Worm (Caenorhabditis elegans) whole organism, late embryonic: ENCODE results near the gene F40G9.9.

Experiments used
- Y22D7AL.16 ChIP-seq: sonication (generic microtip); optimal IDR thresholded peaks from 2 replicates; lab custom pipeline; 2016; ENCODE audit warnings: missing genetic modification characterization, missing compliant biosample characterization
- ahr-1 ChIP-seq: sonication (generic microtip); optimal IDR thresholded peaks from 2 replicates; lab custom pipeline; 2016; ENCODE audit warnings: missing genetic modification characterization, missing compliant biosample characterization
- ceh-14 ChIP-seq: sonication (generic microtip); optimal IDR thresholded peaks from 2 replicates; lab custom pipeline; 2016; ENCODE audit warnings: missing genotype, missing genetic modification characterization, missing compliant biosample characterization
- ceh-19 ChIP-seq: fragments of 200-800 bp; sonication (Bioruptor generic); optimal IDR thresholded peaks from 2 replicates; lab custom pipeline; 2018; ENCODE audit warnings: mild to moderate bottlenecking, missing genetic modification characterization, missing compliant biosample characterization
- ceh-34 ChIP-seq: sonication (generic microtip); optimal IDR thresholded peaks from 2 replicates; lab custom pipeline; 2016; ENCODE audit warnings: mild to moderate bottlenecking, missing genetic modification characterization, missing compliant biosample characterization
- ceh-48 ChIP-seq: sonication (generic microtip); optimal IDR thresholded peaks from 2 replicates; lab custom pipeline; 2016; ENCODE audit warnings: missing genetic modification characterization, inconsistent platforms, missing compliant biosample characterization
- ceh-6 ChIP-seq: fragments of 200-800 bp; sonication (Bioruptor generic); optimal IDR thresholded peaks from 2 replicates; lab custom pipeline; 2018; ENCODE audit warnings: mild to moderate bottlenecking, missing genetic modification characterization, missing compliant biosample characterization
- ceh-9 ChIP-seq: sonication (generic microtip); optimal IDR thresholded peaks from 2 replicates; lab custom pipeline; 2016; ENCODE audit warnings: mild to moderate bottlenecking, missing genetic modification characterization, inconsistent platforms, missing compliant biosample characterization
- dmd-4 ChIP-seq: sonication (generic microtip); optimal IDR thresholded peaks from 2 replicates; lab custom pipeline; 2016; ENCODE audit warnings: borderline replicate concordance, missing genetic modification characterization, missing compliant biosample characterization
- elt-2 ChIP-seq: sonication (generic microtip); optimal IDR thresholded peaks from 2 replicates; lab custom pipeline; 2016; ENCODE audit warnings: missing genetic modification reagents, missing genetic modification characterization, missing compliant biosample characterization
- elt-4 ChIP-seq: sonication (generic microtip); optimal IDR thresholded peaks from 2 replicates; lab custom pipeline; 2016; ENCODE audit warnings: missing genetic modification characterization, missing compliant biosample characterization
- ets-4 ChIP-seq: sonication (generic microtip); optimal IDR thresholded peaks from 2 replicates; lab custom pipeline; 2016; ENCODE audit warnings: missing genetic modification characterization, missing compliant biosample characterization
- eyg-1 ChIP-seq: sonication (generic microtip); optimal IDR thresholded peaks from 2 replicates; lab custom pipeline; 2016; ENCODE audit warnings: missing genotype, missing genetic modification characterization, missing compliant biosample characterization
- fkh-6 ChIP-seq: sonication (generic microtip); optimal IDR thresholded peaks from 2 replicates; lab custom pipeline; 2016; ENCODE audit warnings: missing genetic modification characterization, missing compliant biosample characterization
- hlh-30 ChIP-seq: sonication (generic microtip); optimal IDR thresholded peaks from 2 replicates; lab custom pipeline; 2017; ENCODE audit warnings: antibody characterized with exemption, missing genetic modification characterization, missing compliant biosample characterization; ENCODE audit not compliant: insufficient read depth
- hlh-8 ChIP-seq: sonication (generic microtip); optimal IDR thresholded peaks from 2 replicates; lab custom pipeline; 2016; ENCODE audit warnings: missing genotype, missing genetic modification characterization, missing compliant biosample characterization
- lim-6 ChIP-seq: sonication (generic microtip); optimal IDR thresholded peaks from 2 replicates; lab custom pipeline; 2016; ENCODE audit warnings: missing genetic modification characterization, missing compliant biosample characterization
- lin-11 ChIP-seq: fragments of 200-800 bp; sonication (Bioruptor generic); optimal IDR thresholded peaks from 2 replicates; lab custom pipeline; 2018; ENCODE audit warnings: mild to moderate bottlenecking, missing genetic modification characterization, missing compliant biosample characterization
- madf-2 ChIP-seq: sonication (generic microtip); optimal IDR thresholded peaks from 2 replicates; lab custom pipeline; 2017; ENCODE audit warnings: missing genetic modification characterization, missing compliant biosample characterization
- nfya-1 ChIP-seq: sonication (generic microtip); optimal IDR thresholded peaks from 2 replicates; lab custom pipeline; 2017; ENCODE audit warnings: missing genetic modification characterization, mild to moderate bottlenecking, missing compliant biosample characterization, antibody characterized with exemption, moderate library complexity
- pax-1 ChIP-seq: fragments of 150-350 bp; optimal IDR thresholded peaks from 2 replicates; lab custom pipeline; 2014; ENCODE audit warnings: missing biosample characterization, missing genetic modification characterization
- pha-2 ChIP-seq: sonication (generic microtip); optimal IDR thresholded peaks from 2 replicates; lab custom pipeline; 2017; ENCODE audit warnings: mild to moderate bottlenecking, missing genetic modification characterization, missing compliant biosample characterization
- pqm-1 ChIP-seq: sonication (generic microtip); optimal IDR thresholded peaks from 2 replicates; lab custom pipeline; 2016; ENCODE audit warnings: missing genetic modification characterization, missing compliant biosample characterization
- pros-1 ChIP-seq: fragments of 150-350 bp; optimal IDR thresholded peaks from 2 replicates; lab custom pipeline; 2014; ENCODE audit warnings: missing biosample characterization, missing genetic modification reagents, missing genetic modification characterization
- ref-2 ChIP-seq: sonication (generic microtip); optimal IDR thresholded peaks from 2 replicates; lab custom pipeline; 2016; ENCODE audit warnings: missing genetic modification characterization, missing compliant biosample characterization
- sox-4 ChIP-seq: sonication (generic microtip); optimal IDR thresholded peaks from 2 replicates; lab custom pipeline; 2017; ENCODE audit warnings: mild to moderate bottlenecking, missing genetic modification characterization, inconsistent platforms, missing compliant biosample characterization
- tbx-2 ChIP-seq: sonication (generic microtip); optimal IDR thresholded peaks from 2 replicates; lab custom pipeline; 2016; ENCODE audit warnings: missing genetic modification characterization, missing compliant biosample characterization
- ttx-3 ChIP-seq: sonication (generic microtip); optimal IDR thresholded peaks from 2 replicates; lab custom pipeline; 2016; ENCODE audit warnings: missing genetic modification reagents, missing genetic modification characterization, missing compliant biosample characterization
- unc-3 ChIP-seq, 2 experiments: fragments of 200-800 bp in 1 of 2; sonication (Bioruptor generic) in 1 of 2; sonication (generic microtip) in 1 of 2; conservative IDR thresholded peaks in 1 of 2; optimal IDR thresholded peaks in 1 of 2; 2 replicates each; pipeline versions ENCODE4 v1.3.6 to Lab custom; 2016 to 2022; ENCODE audit warnings: missing compliant biosample characterization in 2 of 2, missing genetic modification characterization in 2 of 2, missing genetic modification reagents in 1 of 2
- unc-42 ChIP-seq: sonication (generic microtip); optimal IDR thresholded peaks from 2 replicates; lab custom pipeline; 2016; ENCODE audit warnings: missing genotype, missing genetic modification characterization, missing compliant biosample characterization
- unc-86 ChIP-seq: sonication (generic microtip); optimal IDR thresholded peaks from 2 replicates; lab custom pipeline; 2016; ENCODE audit warnings: missing genetic modification characterization, missing compliant biosample characterization
- zip-5 ChIP-seq: sonication (generic microtip); optimal IDR thresholded peaks from 2 replicates; lab custom pipeline; 2016; ENCODE audit warnings: missing genetic modification characterization, missing compliant biosample characterization

The F40G9.9 gene

DNA sequence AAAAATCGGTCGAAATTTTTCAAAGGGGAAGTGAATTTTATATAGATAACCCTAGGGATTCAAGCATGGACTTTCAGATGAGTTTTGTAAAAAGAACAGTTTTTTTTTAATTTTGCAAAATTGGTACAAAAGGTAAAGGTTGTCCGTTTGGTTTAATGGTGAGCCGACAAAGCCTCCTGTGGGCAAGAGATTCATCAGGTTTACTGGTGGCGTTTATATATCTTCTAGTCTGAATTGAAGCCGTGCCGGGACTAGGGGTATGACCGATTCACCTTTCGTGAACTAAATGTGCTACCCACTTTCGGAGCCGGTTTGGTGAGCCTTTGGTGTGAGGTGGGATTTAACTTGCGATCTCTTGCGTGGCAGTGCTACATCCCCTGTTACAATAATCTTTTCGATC is 6.6 kb upstream of the F40G9.9 start:
- peak; percentile 23 for TF ChIP-seq madf-2 (tag; lab: Kevin White, UChicago)
- TF ChIP-seq Y22D7AL.16 (tag; lab: Kevin White, UChicago), result no peak

- TF ChIP-seq lin-11 (tag; lab: Kevin White, UChicago) (no peak), nfya-1 (tag; lab: Kevin White, UChicago) (no peak), ceh-34 (tag; lab: Kevin White, UChicago) (no peak), elt-4 (tag; lab: Kevin White, UChicago) (no peak), pros-1 (tag; lab: Kevin White, UChicago) (no peak), eyg-1 (tag; lab: Kevin White, UChicago) (no peak), ceh-48 (tag; lab: Kevin White, UChicago) (no peak), lim-6 (tag; lab: Kevin White, UChicago) (no peak), zip-5 (no peak), sox-4 (tag; lab: Kevin White, UChicago) (no peak), ceh-6 (GFP tag; lab: Kevin White, UChicago) (no peak), ref-2 (tag; lab: Kevin White, UChicago) (no peak), ceh-9 (no peak), ceh-14 (tag; lab: Kevin White, UChicago) (no peak)
- TF ChIP-seq, all 69 proteins: peak for 0
Measured at ce11 chrIII:177715-178114, 6.2 kb upstream of the F40G9.9 start, which contains the start of gene F40G9.14. TSS of gene F40G9.14 (minus strand) at chrIII:177815.

DNA sequence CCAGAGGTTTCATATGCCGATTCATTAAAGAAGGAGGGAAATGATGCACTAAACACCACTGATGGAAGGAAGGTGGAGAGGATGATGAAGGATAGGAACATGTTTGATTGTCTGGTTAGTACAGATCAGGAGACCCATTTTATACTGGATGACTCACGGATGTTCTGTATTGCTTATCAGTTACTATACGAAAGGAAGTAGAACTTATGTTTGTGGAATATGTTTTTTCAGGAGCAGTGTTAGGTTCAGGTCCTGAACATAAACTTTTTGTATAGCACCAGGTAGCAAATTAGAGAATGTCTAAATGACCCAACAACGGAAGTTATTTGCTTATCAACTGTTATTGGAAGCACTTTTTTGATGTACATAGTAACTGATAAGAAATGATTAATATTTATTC is 4.2 kb upstream of the F40G9.9 start, which contains the start of gene clec-148:
Gene clec-148 (minus strand): TSS at position 101 of the 400 bp plus-strand sequence.
- no peak for TF ChIP-seq ref-2 (tag; lab: Kevin White, UChicago)
- TF ChIP-seq hlh-30 (tag; lab: Kevin White, UChicago), result no peak

DNA sequence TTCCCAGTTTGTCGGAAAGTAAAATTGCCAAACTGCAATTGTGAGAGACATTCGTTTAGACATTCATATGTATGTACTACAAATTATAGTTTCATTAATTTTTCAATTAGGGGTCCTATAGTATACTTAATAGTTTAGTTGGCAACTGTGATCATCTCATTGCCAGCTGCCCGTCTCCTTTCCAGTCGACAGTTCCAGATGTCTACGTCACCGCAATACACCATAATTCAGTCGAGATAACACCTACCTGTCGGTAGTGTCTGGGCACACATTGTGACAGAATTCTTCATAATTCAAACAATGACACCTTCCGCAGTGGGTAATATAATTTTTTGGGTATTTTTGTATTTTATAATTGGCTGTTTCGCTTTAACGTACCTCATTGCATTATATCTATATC is 2.0 kb upstream of the F40G9.9 start, which contains the start of gene F40G9.19:
Gene F40G9.19 (plus strand): TSS at position 301 of the 400 bp plus-strand sequence.
- TF ChIP-seq ceh-19, result no peak
- no peak for TF ChIP-seq dmd-4 (tag; lab: Kevin White, UChicago)
- TF ChIP-seq unc-42 (tag; lab: Kevin White, UChicago), result no peak
- TF ChIP-seq pros-1 (tag; lab: Kevin White, UChicago), result no peak
- TF ChIP-seq tbx-2 (tag; lab: Kevin White, UChicago), result no peak

DNA sequence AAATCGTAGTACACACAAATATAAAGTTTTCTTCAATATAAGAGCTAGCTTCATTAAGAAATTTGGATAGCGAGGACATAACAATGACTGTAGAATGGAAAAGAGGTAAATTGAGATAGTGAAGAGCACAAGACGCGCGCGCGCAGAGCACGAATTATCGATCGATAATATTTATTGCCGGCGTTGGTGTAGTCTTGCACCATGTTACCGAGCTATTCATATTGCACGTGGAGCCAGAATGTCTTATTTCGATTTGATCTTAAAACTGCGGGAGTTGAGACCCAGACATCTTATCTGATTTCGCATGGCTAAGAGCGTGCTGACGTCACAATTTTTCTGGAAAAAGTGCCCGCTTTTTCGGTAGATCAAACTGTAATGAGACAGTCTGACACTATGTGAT is 2.0 kb downstream of the F40G9.9 start, which contains the start of gene F40G9.18:
Gene F40G9.18 (minus strand): TSS at position 101 of the 400 bp plus-strand sequence.
- TF ChIP-seq unc-42 (tag; lab: Kevin White, UChicago), result no peak
- TF ChIP-seq elt-2 (tag; lab: Kevin White, UChicago), result no peak
- no peak for TF ChIP-seq pha-2 (tag; lab: Kevin White, UChicago)
- TF ChIP-seq unc-3 (GFP tag; conservative IDR thresholded peaks at IDR 0.05; lab: Robert Waterston, UW), result no peak
- no peak for TF ChIP-seq unc-3 (tag; optimal IDR thresholded peaks at IDR 0.05; lab: Kevin White, UChicago)
- TF ChIP-seq pqm-1, result no peak
- no peak for TF ChIP-seq pros-1 (tag; lab: Kevin White, UChicago)
- TF ChIP-seq hlh-8 (tag; lab: Kevin White, UChicago), result no peak
- TF ChIP-seq fkh-6, result no peak
- TF ChIP-seq elt-4 (tag; lab: Kevin White, UChicago), result no peak
- no peak for TF ChIP-seq unc-86 (tag; lab: Kevin White, UChicago)
- no peak for TF ChIP-seq hlh-30 (tag; lab: Kevin White, UChicago)
- TF ChIP-seq lim-6 (tag; lab: Kevin White, UChicago), result no peak
- TF ChIP-seq ahr-1 (tag; lab: Kevin White, UChicago), result no peak
- TF ChIP-seq ets-4 (tag; lab: Kevin White, UChicago), result no peak
- no peak for TF ChIP-seq ttx-3 (tag; lab: Kevin White, UChicago)
- no peak for TF ChIP-seq pax-1 (tag; lab: Kevin White, UChicago)
